Worm (Caenorhabditis elegans) whole organism, L4 larva: ENCODE measurements around the gene taf-10.

Source experiments
- D1046.2 ChIP-seq: fragments of 200-800 bp; sonication (Bioruptor generic); IDR thresholded peaks from 2 replicates; pipeline ENCODE4 v1.3.6; 2022; ENCODE audit warnings: missing genetic modification characterization, missing compliant biosample characterization
- F26F4.8 ChIP-seq: fragments of 200-800 bp; sonication (Bioruptor generic); conservative IDR thresholded peaks from 2 replicates; pipeline ENCODE4 v1.3.6; 2022; ENCODE audit warnings: missing genetic modification characterization, missing compliant biosample characterization
- F37D6.2 ChIP-seq: sonication (generic microtip); optimal IDR thresholded peaks from 2 replicates; lab custom pipeline; 2016; ENCODE audit warnings: mild to moderate bottlenecking, missing genetic modification characterization, missing compliant biosample characterization
- F44E2.7 ChIP-seq: fragments of 200-800 bp; sonication (Bioruptor generic); IDR thresholded peaks from 2 replicates; pipeline ENCODE4 v2.1.2; 2022; ENCODE audit warnings: missing genetic modification characterization, missing compliant biosample characterization
- F49E8.2 ChIP-seq: sonication (generic microtip); optimal IDR thresholded peaks from 2 replicates; lab custom pipeline; 2016; ENCODE audit warnings: missing compliant biosample characterization, mild to moderate bottlenecking, missing genetic modification characterization, borderline replicate concordance
- ZK337.2 ChIP-seq: fragments of 200-800 bp; sonication (Bioruptor generic); IDR thresholded peaks from 2 replicates; pipeline ENCODE4 v1.3.6; 2022; ENCODE audit warnings: missing genetic modification reagents, missing genetic modification characterization, missing compliant biosample characterization
- aly-2 ChIP-seq: sonication (generic microtip); optimal IDR thresholded peaks from 2 replicates; lab custom pipeline; 2018; ENCODE audit warnings: missing biosample characterization, missing genetic modification characterization
- ceh-20 ChIP-seq: fragments of 200-800 bp; sonication (Bioruptor generic); IDR thresholded peaks from 2 replicates; pipeline ENCODE4 v1.3.6; 2022; ENCODE audit warnings: missing genetic modification reagents, missing genetic modification characterization, missing compliant biosample characterization
- ceh-28 ChIP-seq: fragments of 150-350 bp; optimal IDR thresholded peaks from 2 replicates; lab custom pipeline; 2014; ENCODE audit warnings: missing biosample characterization, missing genetic modification reagents, missing genetic modification characterization
- ceh-32 ChIP-seq: sonication (generic microtip); optimal IDR thresholded peaks from 2 replicates; lab custom pipeline; 2016; ENCODE audit warnings: mild to moderate bottlenecking, missing genetic modification characterization, missing compliant biosample characterization; ENCODE audit not compliant: poor library complexity
- ceh-44 ChIP-seq: fragments of 200-800 bp; sonication (Bioruptor generic); IDR thresholded peaks from 2 replicates; pipeline ENCODE4 v1.3.6; 2022; ENCODE audit warnings: missing genetic modification reagents, missing genetic modification characterization, missing compliant biosample characterization
- ceh-82 ChIP-seq: sonication (generic microtip); optimal IDR thresholded peaks from 2 replicates; lab custom pipeline; 2017; ENCODE audit warnings: missing biosample characterization, missing genetic modification characterization
- ces-1 ChIP-seq: fragments of 150-350 bp; sonication (generic microtip); optimal IDR thresholded peaks from 4 replicates; lab custom pipeline; 2014; ENCODE audit warnings: missing biosample characterization, missing genetic modification reagents, missing genetic modification characterization
- ctbp-1 ChIP-seq: fragments of 200-800 bp; sonication (Bioruptor generic); IDR thresholded peaks from 2 replicates; pipeline ENCODE4 v1.3.6; 2022; ENCODE audit warnings: missing genetic modification reagents, missing genetic modification characterization, missing compliant biosample characterization
- daf-12 ChIP-seq: fragments of 150-350 bp; optimal IDR thresholded peaks from 2 replicates; lab custom pipeline; 2014; ENCODE audit warnings: missing biosample characterization, missing genetic modification reagents, missing genetic modification characterization
- daf-8 ChIP-seq: fragments of 200-800 bp; sonication (Bioruptor generic); IDR thresholded peaks from 2 replicates; pipeline ENCODE4 v1.3.6; 2022; ENCODE audit warnings: missing genetic modification characterization, missing compliant biosample characterization
- dpl-1 ChIP-seq: fragments of 150-350 bp; optimal IDR thresholded peaks from 2 replicates; lab custom pipeline; 2014; ENCODE audit warnings: missing biosample characterization, missing genetic modification reagents, missing genetic modification characterization
- dve-1 ChIP-seq: sonication (generic microtip); optimal IDR thresholded peaks from 2 replicates; lab custom pipeline; 2017; ENCODE audit warnings: antibody characterized with exemption, mild to moderate bottlenecking, missing genetic modification characterization, missing compliant biosample characterization; ENCODE audit not compliant: insufficient read depth
- fkh-10 ChIP-seq: fragments of 150-350 bp; optimal IDR thresholded peaks from 2 replicates; lab custom pipeline; 2014; ENCODE audit warnings: missing biosample characterization, missing genetic modification reagents, missing genetic modification characterization
- hlh-11 ChIP-seq: fragments of 200-800 bp; sonication (Bioruptor generic); optimal IDR thresholded peaks from 2 replicates; lab custom pipeline; 2018; ENCODE audit warnings: mild to moderate bottlenecking, missing genetic modification characterization, missing compliant biosample characterization
- hlh-30 ChIP-seq: sonication (generic microtip); optimal IDR thresholded peaks from 2 replicates; lab custom pipeline; 2017; ENCODE audit warnings: antibody characterized with exemption, mild to moderate bottlenecking, missing genetic modification characterization, missing compliant biosample characterization; ENCODE audit not compliant: insufficient read depth
- hmg-1.1 ChIP-seq: fragments of 200-800 bp; sonication (Bioruptor generic); IDR thresholded peaks from 2 replicates; pipeline ENCODE4 v1.3.6; 2022; ENCODE audit warnings: missing genetic modification reagents, missing genetic modification characterization, missing compliant biosample characterization
- lin-38 ChIP-seq: fragments of 200-800 bp; sonication (Bioruptor generic); IDR thresholded peaks from 2 replicates; pipeline ENCODE4 v1.3.6; 2022; ENCODE audit warnings: missing genetic modification reagents, missing genetic modification characterization, missing compliant biosample characterization
- lin-39 ChIP-seq: fragments of 150-350 bp; optimal IDR thresholded peaks from 2 replicates; lab custom pipeline; 2014; ENCODE audit warnings: missing biosample characterization, missing genetic modification reagents, missing genetic modification characterization
- lsy-2 ChIP-seq, 2 experiments: fragments of 150-350 bp in 1 of 2; sonication (generic microtip) in 1 of 2; optimal IDR thresholded peaks; 2 replicates each; lab custom pipeline; 2014 to 2017; ENCODE audit warnings: missing biosample characterization in 2 of 2, missing genetic modification characterization in 2 of 2
- madf-5 ChIP-seq, 2 experiments: fragments of 200-800 bp; sonication (Bioruptor generic); IDR thresholded peaks; 2 replicates each; pipeline ENCODE4 v1.3.6; 2022; ENCODE audit warnings: missing compliant biosample characterization in 2 of 2, missing genetic modification characterization in 2 of 2
- madf-9 ChIP-seq: fragments of 200-800 bp; sonication (Bioruptor generic); conservative IDR thresholded peaks from 2 replicates; pipeline ENCODE4 v1.3.6; 2022; ENCODE audit warnings: missing genetic modification reagents, missing genetic modification characterization, missing compliant biosample characterization
- mdl-1 ChIP-seq, 2 experiments: fragments of 150-350 bp in 1 of 2; sonication (generic microtip) in 1 of 2; optimal IDR thresholded peaks; 2 replicates each; lab custom pipeline; 2014 to 2017; ENCODE audit warnings: missing biosample characterization in 2 of 2, missing genetic modification characterization in 2 of 2
- mep-1 ChIP-seq: fragments of 150-350 bp; sonication (generic microtip); optimal IDR thresholded peaks from 3 replicates; lab custom pipeline; 2014; ENCODE audit warnings: missing biosample characterization, missing genetic modification characterization
- mes-2 ChIP-seq: sonication (generic microtip); optimal IDR thresholded peaks from 2 replicates; lab custom pipeline; 2016; ENCODE audit warnings: missing genotype, mild to moderate bottlenecking, missing genetic modification characterization, missing compliant biosample characterization; ENCODE audit not compliant: poor library complexity, severe bottlenecking
- mxl-2 ChIP-seq: fragments of 200-800 bp; sonication (Bioruptor generic); conservative IDR thresholded peaks from 2 replicates; pipeline ENCODE4 v1.3.6; 2022; ENCODE audit warnings: missing genetic modification reagents, missing genetic modification characterization, missing compliant biosample characterization
- nhr-11 ChIP-seq: fragments of 150-350 bp; optimal IDR thresholded peaks from 2 replicates; lab custom pipeline; 2014; ENCODE audit warnings: missing biosample characterization, missing genetic modification characterization
- nhr-28 ChIP-seq: fragments of 150-350 bp; optimal IDR thresholded peaks from 2 replicates; lab custom pipeline; 2014; ENCODE audit warnings: missing biosample characterization, missing genetic modification characterization
- nhr-41 ChIP-seq: fragments of 200-800 bp; sonication (Bioruptor generic); IDR thresholded peaks from 2 replicates; pipeline ENCODE4 v1.3.6; 2022; ENCODE audit warnings: missing genetic modification reagents, missing genetic modification characterization, missing compliant biosample characterization
- nhr-48 ChIP-seq: sonication (generic microtip); optimal IDR thresholded peaks from 2 replicates; lab custom pipeline; 2016; ENCODE audit warnings: mild to moderate bottlenecking, missing genetic modification characterization, missing compliant biosample characterization
- nhr-6 ChIP-seq: fragments of 150-350 bp; optimal IDR thresholded peaks from 2 replicates; lab custom pipeline; 2014; ENCODE audit warnings: missing biosample characterization, missing genetic modification characterization
- pqm-1 ChIP-seq: sonication (generic microtip); optimal IDR thresholded peaks from 2 replicates; lab custom pipeline; 2017; ENCODE audit warnings: missing biosample characterization, missing genetic modification characterization
- set-16 ChIP-seq: fragments of 200-800 bp; sonication (Bioruptor generic); IDR thresholded peaks from 2 replicates; pipeline ENCODE4 v1.3.6; 2022; ENCODE audit warnings: missing genetic modification reagents, missing genetic modification characterization, missing compliant biosample characterization
- skn-1 ChIP-seq: fragments of 150-350 bp; optimal IDR thresholded peaks from 2 replicates; lab custom pipeline; 2014; ENCODE audit warnings: missing biosample characterization, missing genetic modification characterization
- snpc-4 ChIP-seq: fragments of 150-350 bp; optimal IDR thresholded peaks from 2 replicates; lab custom pipeline; 2014; ENCODE audit warnings: missing biosample characterization, missing genetic modification characterization
- spr-1 ChIP-seq: sonication (generic microtip); optimal IDR thresholded peaks from 2 replicates; lab custom pipeline; 2016; ENCODE audit warnings: mild to moderate bottlenecking, missing genetic modification characterization, missing compliant biosample characterization
- tag-97 ChIP-seq: fragments of 200-800 bp; sonication (Bioruptor generic); IDR thresholded peaks from 2 replicates; pipeline ENCODE4 v1.3.6; 2022; ENCODE audit warnings: missing genetic modification characterization, missing compliant biosample characterization
- unc-39 ChIP-seq: sonication (generic microtip); optimal IDR thresholded peaks from 2 replicates; lab custom pipeline; 2017; ENCODE audit warnings: missing biosample characterization, missing genetic modification characterization
- unc-62 ChIP-seq, 3 experiments: fragments of 150-350 bp in 1 of 3; sonication (generic microtip); optimal IDR thresholded peaks in 2 of 3; peaks in 1 of 3; 1 replicate in 1 of 3; 2 replicates in 2 of 3; lab custom pipeline; 2014 to 2017; ENCODE audit warnings: missing biosample characterization in 3 of 3, missing genetic modification characterization in 3 of 3, missing genetic modification reagents in 3 of 3, missing genotype in 1 of 3
- zag-1 ChIP-seq: fragments of 150-350 bp; optimal IDR thresholded peaks from 2 replicates; lab custom pipeline; 2014; ENCODE audit warnings: missing biosample characterization, missing genetic modification characterization
- zfp-2 ChIP-seq: sonication (generic microtip); optimal IDR thresholded peaks from 2 replicates; lab custom pipeline; 2016; ENCODE audit warnings: mild to moderate bottlenecking, missing genetic modification characterization, missing compliant biosample characterization
- zfp-3 ChIP-seq: fragments of 200-800 bp; sonication (Bioruptor generic); conservative IDR thresholded peaks from 2 replicates; pipeline ENCODE4 v1.3.6; 2022; ENCODE audit warnings: missing genetic modification reagents, missing genetic modification characterization, missing compliant biosample characterization
- zip-11 ChIP-seq: fragments of 200-800 bp; sonication (Bioruptor generic); IDR thresholded peaks from 2 replicates; pipeline ENCODE4 v1.3.6; 2022; ENCODE audit warnings: missing genetic modification characterization, missing compliant biosample characterization
- ztf-11 ChIP-seq: fragments of 150-350 bp; optimal IDR thresholded peaks from 2 replicates; lab custom pipeline; 2014; ENCODE audit warnings: missing biosample characterization, missing genetic modification characterization
- ztf-7 ChIP-seq: fragments of 150-350 bp; optimal IDR thresholded peaks from 2 replicates; lab custom pipeline; 2014; ENCODE audit warnings: missing biosample characterization, missing genetic modification characterization

The taf-10 gene

DNA sequence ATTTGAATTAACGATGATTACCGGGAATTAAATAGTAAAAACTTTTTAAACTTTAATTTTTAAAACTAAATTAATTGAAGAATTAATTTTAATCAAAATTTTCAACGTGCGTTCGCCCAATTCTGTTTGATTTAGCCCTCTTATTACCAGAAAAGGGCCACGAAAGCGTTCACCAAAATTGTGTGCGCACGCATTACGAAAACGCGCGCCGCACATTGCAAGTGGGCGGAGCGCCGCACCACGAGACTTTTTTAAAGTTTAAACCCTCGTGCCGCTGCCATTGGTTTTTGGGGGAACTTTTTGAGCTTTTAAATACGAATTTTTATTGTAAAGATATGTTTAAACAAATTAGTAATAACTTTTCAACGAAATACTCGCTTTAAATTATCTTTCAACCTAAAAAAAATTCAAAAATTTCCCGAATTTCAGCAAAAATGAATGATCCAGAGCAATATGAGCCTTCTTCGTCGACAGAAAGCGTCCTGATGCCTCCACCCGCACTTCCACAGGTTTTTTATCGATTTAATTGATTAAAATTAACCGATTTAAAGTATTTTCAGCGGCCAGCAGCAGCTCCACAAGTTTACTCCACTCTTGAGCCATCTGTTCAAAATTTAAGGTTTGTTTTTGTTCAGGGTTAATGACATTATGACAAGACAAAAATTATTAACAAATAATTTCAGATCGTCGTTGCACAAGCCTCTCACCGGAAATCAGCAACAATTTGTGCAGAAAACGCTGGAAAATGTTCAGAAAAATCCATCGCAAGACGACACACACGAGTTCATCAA is at the start of gene taf-10:
Gene taf-10, plus strand, starts transcription at position 424 of the 791 bp plus-strand sequence.
- TF ChIP-seq ceh-28 (tag; lab: Kevin White, UChicago) = no peak
- no peak for TF ChIP-seq spr-1
- TF ChIP-seq ztf-7 = no peak
- TF ChIP-seq unc-39 = no peak
- TF ChIP-seq snpc-4 = no peak
- no peak for TF ChIP-seq F26F4.8 (GFP tag; lab: Robert Waterston, UW)
- peak in 1 of 2 experiments; percentile 60 for TF ChIP-seq lsy-2 (tag; optimal IDR thresholded peaks at IDR 0.05; lab: Kevin White, UChicago)
- TF ChIP-seq ceh-44 (GFP tag; lab: Robert Waterston, UW) = no peak
- TF ChIP-seq unc-62 (GFP tag; optimal IDR thresholded peaks at IDR 0.05 in 1 of 2; lab: Kevin White, UChicago) = no peak
- TF ChIP-seq unc-62 (tag; optimal IDR thresholded peaks at IDR 0.05; lab: Kevin White, UChicago) = no peak
- no peak for TF ChIP-seq lin-39 (tag; lab: Kevin White, UChicago)
- no peak for TF ChIP-seq zag-1 (tag; lab: Kevin White, UChicago)
- no peak for TF ChIP-seq F37D6.2 (tag; lab: Kevin White, UChicago)
- TF ChIP-seq pqm-1 = no peak
- TF ChIP-seq daf-8 (GFP tag; lab: Robert Waterston, UW) = no peak
- no peak for TF ChIP-seq zfp-3 (GFP tag; lab: Robert Waterston, UW)
- TF ChIP-seq ceh-20 = no peak
- TF ChIP-seq hlh-11 (tag; lab: Kevin White, UChicago) = peak; percentile 41
- no peak for TF ChIP-seq ceh-82 (tag; lab: Kevin White, UChicago)
- no peak for TF ChIP-seq F49E8.2
- no peak for TF ChIP-seq ces-1 (GFP tag; lab: Kevin White, UChicago)
- TF ChIP-seq mes-2 (tag; lab: Kevin White, UChicago) = peak; percentile 81
- no peak for TF ChIP-seq ceh-32
- no peak for TF ChIP-seq madf-5 (GFP tag; IDR thresholded peaks at IDR 0.05; lab: Robert Waterston, UW)
- TF ChIP-seq hlh-30 = peak; percentile 98
- TF ChIP-seq dve-1 (tag; lab: Kevin White, UChicago) = no peak
- no peak for TF ChIP-seq zfp-2
- TF ChIP-seq nhr-11 = no peak
- no peak for TF ChIP-seq fkh-10 (GFP tag; lab: Kevin White, UChicago)
- no peak for TF ChIP-seq nhr-41
- no peak for TF ChIP-seq nhr-48 (tag; lab: Kevin White, UChicago)
- TF ChIP-seq nhr-6 (tag; lab: Kevin White, UChicago) = peak; percentile 33
- no peak for TF ChIP-seq tag-97
- TF ChIP-seq lin-38 (GFP tag; lab: Robert Waterston, UW) = peak; percentile 44
- no peak for TF ChIP-seq mxl-2 (GFP tag; lab: Robert Waterston, UW)
- peak; percentile 75 to 88 for TF ChIP-seq mdl-1 (tag; optimal IDR thresholded peaks at IDR 0.05; lab: Kevin White, UChicago)
- no peak for TF ChIP-seq ZK337.2 (GFP tag; lab: Robert Waterston, UW)
- TF ChIP-seq hmg-1.1 = peak; percentile 68; the same call in 1 of the 2 replicates
- no peak for TF ChIP-seq daf-12 (tag; lab: Kevin White, UChicago)
- TF ChIP-seq madf-9 (GFP tag; lab: Robert Waterston, UW) = no peak
- peak; percentile 40 for TF ChIP-seq mep-1 (tag; lab: Kevin White, UChicago)
- TF ChIP-seq ztf-11 (tag; lab: Kevin White, UChicago) = no peak
- TF ChIP-seq D1046.2 (GFP tag; lab: Robert Waterston, UW) = no peak
- TF ChIP-seq dpl-1 (GFP tag; lab: Kevin White, UChicago) = peak; percentile 36
- TF ChIP-seq set-16 (GFP tag; lab: Robert Waterston, UW) = no peak
- no peak for TF ChIP-seq nhr-28 (tag; lab: Kevin White, UChicago)
- no peak for TF ChIP-seq ctbp-1 (GFP tag; lab: Robert Waterston, UW)
- no peak for TF ChIP-seq skn-1 (tag; lab: Kevin White, UChicago)
- TF ChIP-seq aly-2 (tag; lab: Kevin White, UChicago) = no peak
- no peak for TF ChIP-seq zip-11 (GFP tag; lab: Robert Waterston, UW)
- TF ChIP-seq F44E2.7 = no peak
